Worm (Caenorhabditis elegans) whole organism, mixed stage, embryonic: ENCODE data around the gene zfp-3.

ENCODE experiments used
- M03D4.4 ChIP-seq: sonication (generic microtip); optimal IDR thresholded peaks from 2 replicates; lab custom pipeline; 2017; ENCODE audit warnings: mild to moderate bottlenecking, missing genetic modification characterization, missing compliant biosample characterization
- bed-3 ChIP-seq: fragments of 200-800 bp; sonication (Bioruptor generic); optimal IDR thresholded peaks from 3 replicates; lab custom pipeline; 2018; ENCODE audit warnings: mild to moderate bottlenecking, missing genetic modification characterization, moderate library complexity, missing compliant biosample characterization
- blmp-1 ChIP-seq: fragments of 150-350 bp; optimal IDR thresholded peaks from 2 replicates; lab custom pipeline; 2014; ENCODE audit warnings: missing biosample characterization, missing genetic modification characterization
- ceh-39 ChIP-seq: fragments of 150-350 bp; optimal IDR thresholded peaks from 2 replicates; lab custom pipeline; 2014; ENCODE audit warnings: missing biosample characterization, missing genetic modification characterization
- ceh-43 ChIP-seq: fragments of 200-800 bp; sonication (Bioruptor generic); optimal IDR thresholded peaks from 2 replicates; lab custom pipeline; 2018; ENCODE audit warnings: mild to moderate bottlenecking, missing genetic modification characterization, moderate library complexity, missing compliant biosample characterization
- ceh-83 ChIP-seq: fragments of 200-800 bp; sonication (Bioruptor generic); optimal IDR thresholded peaks from 2 replicates; lab custom pipeline; 2018; ENCODE audit warnings: mild to moderate bottlenecking, missing genetic modification characterization, missing compliant biosample characterization
- ces-1 ChIP-seq: fragments of 150-350 bp; optimal IDR thresholded peaks from 2 replicates; lab custom pipeline; 2014; ENCODE audit warnings: missing biosample characterization, missing genetic modification reagents, missing genetic modification characterization
- drap-1 ChIP-seq: fragments of 200-800 bp; sonication (Bioruptor generic); optimal IDR thresholded peaks from 3 replicates; lab custom pipeline; 2018; ENCODE audit warnings: mild to moderate bottlenecking, missing genetic modification characterization, missing compliant biosample characterization
- elt-1 ChIP-seq: sonication (generic microtip); optimal IDR thresholded peaks from 2 replicates; lab custom pipeline; 2017; ENCODE audit warnings: missing genetic modification characterization, mild to moderate bottlenecking, missing compliant biosample characterization, antibody characterized with exemption, moderate library complexity, borderline replicate concordance; ENCODE audit not compliant: insufficient read depth
- elt-3 ChIP-seq: fragments of 150-350 bp; optimal IDR thresholded peaks from 2 replicates; lab custom pipeline; 2014; ENCODE audit warnings: missing biosample characterization, missing genetic modification characterization
- flh-1 ChIP-seq: fragments of 200-800 bp; sonication (Bioruptor generic); optimal IDR thresholded peaks from 2 replicates; lab custom pipeline; 2018; ENCODE audit warnings: mild to moderate bottlenecking, missing genetic modification characterization, moderate library complexity, missing compliant biosample characterization
- ham-2 ChIP-seq: fragments of 200-800 bp; sonication (Bioruptor generic); optimal IDR thresholded peaks from 2 replicates; lab custom pipeline; 2018; ENCODE audit warnings: mild to moderate bottlenecking, missing genetic modification characterization, missing compliant biosample characterization
- hlh-1 ChIP-seq: fragments of 150-350 bp; optimal IDR thresholded peaks from 2 replicates; lab custom pipeline; 2014; ENCODE audit warnings: missing biosample characterization, missing genetic modification reagents, missing genetic modification characterization
- lin-13 ChIP-seq: fragments of 150-350 bp; optimal IDR thresholded peaks from 2 replicates; lab custom pipeline; 2014; ENCODE audit warnings: missing biosample characterization, missing genetic modification characterization
- lin-32 ChIP-seq: fragments of 200-800 bp; sonication (Bioruptor generic); optimal IDR thresholded peaks from 2 replicates; lab custom pipeline; 2018; ENCODE audit warnings: mild to moderate bottlenecking, missing genetic modification characterization, missing compliant biosample characterization
- lsy-2 ChIP-seq: fragments of 150-350 bp; optimal IDR thresholded peaks from 2 replicates; lab custom pipeline; 2014; ENCODE audit warnings: missing biosample characterization, missing genetic modification characterization
- mep-1 ChIP-seq: fragments of 150-350 bp; optimal IDR thresholded peaks from 2 replicates; lab custom pipeline; 2017; ENCODE audit warnings: missing biosample characterization, missing genetic modification reagents, missing genetic modification characterization, inconsistent platforms
- mls-2 ChIP-seq: sonication (generic microtip); optimal IDR thresholded peaks from 2 replicates; lab custom pipeline; 2016; ENCODE audit warnings: mild to moderate bottlenecking, missing genetic modification characterization, moderate library complexity, missing compliant biosample characterization
- nhr-12 ChIP-seq: fragments of 150-350 bp; optimal IDR thresholded peaks from 2 replicates; lab custom pipeline; 2014; ENCODE audit warnings: missing biosample characterization, missing genetic modification characterization
- nhr-2 ChIP-seq: fragments of 150-350 bp; optimal IDR thresholded peaks from 2 replicates; lab custom pipeline; 2014; ENCODE audit warnings: missing biosample characterization, missing genetic modification characterization
- nhr-237 ChIP-seq: fragments of 150-350 bp; optimal IDR thresholded peaks from 2 replicates; lab custom pipeline; 2014; ENCODE audit warnings: missing biosample characterization, missing genetic modification characterization
- nhr-28 ChIP-seq: fragments of 150-350 bp; optimal IDR thresholded peaks from 2 replicates; lab custom pipeline; 2014; ENCODE audit warnings: missing biosample characterization, missing genetic modification characterization
- nhr-76 ChIP-seq: sonication (generic microtip); optimal IDR thresholded peaks from 2 replicates; lab custom pipeline; 2017; ENCODE audit warnings: missing biosample characterization, missing genetic modification characterization
- pha-4 ChIP-seq: fragments of 150-350 bp; optimal IDR thresholded peaks from 2 replicates; lab custom pipeline; 2018; ENCODE audit warnings: missing biosample characterization, missing genetic modification reagents, missing genetic modification characterization
- sem-2 ChIP-seq: fragments of 200-800 bp; sonication (Bioruptor generic); optimal IDR thresholded peaks from 2 replicates; lab custom pipeline; 2018; ENCODE audit warnings: mild to moderate bottlenecking, missing genetic modification characterization, missing compliant biosample characterization
- snpc-4 ChIP-seq: fragments of 150-350 bp; optimal IDR thresholded peaks from 2 replicates; lab custom pipeline; 2014; ENCODE audit warnings: missing biosample characterization, missing genetic modification characterization
- sptf-1 ChIP-seq: sonication (generic microtip); optimal IDR thresholded peaks from 2 replicates; lab custom pipeline; 2017; ENCODE audit warnings: mild to moderate bottlenecking, missing genetic modification characterization, moderate library complexity, missing compliant biosample characterization
- tbx-8 ChIP-seq: fragments of 200-800 bp; sonication (Bioruptor generic); optimal IDR thresholded peaks from 2 replicates; lab custom pipeline; 2018; ENCODE audit warnings: mild to moderate bottlenecking, missing genetic modification characterization, moderate library complexity, missing compliant biosample characterization
- unc-120 ChIP-seq: sonication (generic microtip); optimal IDR thresholded peaks from 2 replicates; lab custom pipeline; 2017; ENCODE audit warnings: missing genetic modification characterization, missing compliant biosample characterization; ENCODE audit not compliant: poor library complexity, severe bottlenecking
- unc-39 ChIP-seq: fragments of 150-350 bp; optimal IDR thresholded peaks from 2 replicates; lab custom pipeline; 2014; ENCODE audit warnings: missing biosample characterization, missing genetic modification characterization
- unc-62 ChIP-seq: fragments of 150-350 bp; optimal IDR thresholded peaks from 2 replicates; lab custom pipeline; 2014; ENCODE audit warnings: missing biosample characterization, missing genetic modification reagents, missing genetic modification characterization
- zip-8 ChIP-seq: fragments of 150-350 bp; optimal IDR thresholded peaks from 2 replicates; lab custom pipeline; 2014; ENCODE audit warnings: missing biosample characterization, missing genetic modification characterization
- ztf-11 ChIP-seq: fragments of 150-350 bp; optimal IDR thresholded peaks from 2 replicates; lab custom pipeline; 2014; ENCODE audit warnings: missing biosample characterization, missing genetic modification characterization

zfp-3 gene

DNA sequence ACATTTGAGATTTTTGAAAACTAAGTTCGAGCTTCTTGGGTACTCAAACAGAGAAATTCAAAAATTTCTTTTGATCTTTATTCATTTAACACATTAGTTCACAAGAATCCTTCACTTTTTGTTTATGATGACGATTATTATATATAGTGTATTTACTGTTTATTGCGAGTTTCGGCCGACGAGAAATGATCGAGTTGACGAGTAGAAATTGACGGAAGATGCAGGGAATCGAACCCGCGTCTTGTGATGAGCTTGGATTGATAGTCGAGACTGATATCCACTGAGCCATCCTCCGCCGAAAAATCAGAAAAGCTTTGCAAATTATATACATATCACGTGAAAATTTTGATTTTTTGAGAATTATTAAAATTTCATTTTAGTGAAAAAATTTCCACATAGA lies 27.4 kb upstream of the zfp-3 start:
- no peak for TF ChIP-seq zip-8 (tag; lab: Kevin White, UChicago)
- TF ChIP-seq nhr-12 (tag; lab: Kevin White, UChicago): no peak
- TF ChIP-seq M03D4.4: no peak
- TF ChIP-seq sem-2: no peak
- no peak for TF ChIP-seq unc-62 (GFP tag; lab: Kevin White, UChicago)
- no peak for TF ChIP-seq ceh-83
- no peak for TF ChIP-seq lsy-2 (tag; lab: Kevin White, UChicago)
- no peak for TF ChIP-seq nhr-76
- no peak for TF ChIP-seq flh-1

DNA sequence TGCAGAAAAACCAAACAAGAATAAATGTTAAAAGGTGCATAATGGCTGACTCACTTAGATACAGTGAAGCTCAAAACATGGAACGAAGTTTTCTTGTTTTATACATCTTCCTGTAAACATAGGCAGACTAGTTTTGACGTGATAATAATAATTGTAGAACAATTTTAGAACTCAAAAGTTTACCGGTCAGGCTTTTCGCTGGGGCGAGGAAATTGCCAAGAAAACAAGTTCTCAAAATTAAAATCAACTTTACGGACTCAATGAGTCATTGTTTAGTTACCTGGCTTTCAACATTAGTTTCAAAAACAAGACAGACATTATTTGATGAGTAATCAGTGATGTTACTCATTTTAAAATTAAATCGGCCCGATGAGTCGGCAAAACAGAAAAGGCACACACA lies 26.4 kb upstream of the zfp-3 start, which contains the start of gene D1005.5:
Gene D1005.5 (minus strand): TSS at position 101 of the 400 bp plus-strand sequence.
- no peak for TF ChIP-seq drap-1 (GFP tag; lab: Kevin White, UChicago)
- no peak for TF ChIP-seq nhr-237 (tag; lab: Kevin White, UChicago)
- TF ChIP-seq unc-62 (GFP tag; lab: Kevin White, UChicago): no peak
- TF ChIP-seq ztf-11 (tag; lab: Kevin White, UChicago): no peak
- TF ChIP-seq sem-2: no peak

DNA sequence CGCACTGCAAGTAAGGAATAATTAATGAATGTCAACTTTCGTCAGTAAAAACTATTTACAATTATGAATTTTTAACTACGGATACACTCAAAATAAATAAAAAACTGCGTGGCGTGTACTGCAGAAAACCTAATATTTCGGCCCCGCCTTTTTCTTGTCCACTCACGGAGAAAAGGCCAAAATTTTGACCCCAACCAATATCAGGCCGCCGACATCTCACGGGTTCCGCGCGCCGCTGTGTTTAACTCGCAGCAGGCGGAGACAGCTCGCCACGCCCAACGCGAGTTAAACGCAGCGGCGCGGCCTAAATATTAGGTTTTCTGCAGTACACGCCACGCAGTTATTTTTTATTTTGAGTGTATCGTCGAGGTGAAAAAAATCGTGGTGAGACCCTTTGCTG lies 24.8 kb upstream of the zfp-3 start:
- no peak for TF ChIP-seq flh-1
- TF ChIP-seq mls-2 (tag; lab: Kevin White, UChicago): no peak
- TF ChIP-seq elt-1 (tag; lab: Kevin White, UChicago): no peak
- no peak for TF ChIP-seq ceh-83
- no peak for TF ChIP-seq nhr-2 (tag; lab: Kevin White, UChicago)
- TF ChIP-seq nhr-237 (tag; lab: Kevin White, UChicago): no peak
- no peak for TF ChIP-seq hlh-1 (tag; lab: Kevin White, UChicago)
- TF ChIP-seq ceh-39 (tag; lab: Kevin White, UChicago): no peak

DNA sequence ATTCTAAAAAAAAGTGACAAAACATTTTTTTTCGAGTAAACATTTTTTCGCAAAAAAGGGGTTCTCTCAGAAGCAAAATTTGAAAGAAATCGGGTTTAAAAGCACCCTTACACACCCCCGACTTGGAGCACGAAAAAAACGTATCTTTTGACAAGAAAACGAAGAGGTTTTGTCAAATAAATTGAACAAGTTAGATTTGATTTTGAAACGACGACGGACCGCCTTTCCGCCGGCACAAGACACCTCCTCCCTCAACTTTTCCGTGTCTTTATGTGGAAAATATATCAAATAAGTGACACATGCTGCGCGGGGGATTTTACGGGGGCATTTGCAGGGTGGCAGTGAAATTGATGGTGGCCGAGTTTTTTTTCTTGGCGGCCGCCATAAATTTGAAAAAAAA lies 21.6 kb upstream of the zfp-3 start:
- TF ChIP-seq lsy-2 (tag; lab: Kevin White, UChicago) (no peak), ces-1 (peak; percentile 40)

DNA sequence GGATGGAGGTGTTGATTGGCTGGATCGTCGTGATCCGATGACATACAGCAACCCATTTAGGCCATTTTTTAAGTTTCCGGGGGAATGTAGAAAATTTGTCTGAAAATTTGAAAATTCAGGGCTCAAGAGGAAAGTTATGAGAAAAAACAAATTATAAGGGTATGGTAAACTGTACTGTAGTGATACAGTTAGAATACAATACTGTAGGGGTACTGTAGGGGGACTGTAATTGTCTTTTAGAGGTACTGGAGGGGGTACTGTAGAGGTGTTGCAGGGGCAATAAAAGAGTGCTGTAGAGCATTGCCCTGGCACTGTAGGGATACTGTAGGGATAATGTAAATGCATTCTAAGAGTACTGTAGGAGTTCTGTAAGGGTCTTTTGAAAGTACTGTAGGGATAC lies 18.3 kb upstream of the zfp-3 start, which contains the start of gene D1005.6:
Gene D1005.6 (minus strand): TSS at position 101 of the 400 bp plus-strand sequence.
- no peak for TF ChIP-seq lin-32
- TF ChIP-seq pha-4 (tag; lab: Kevin White, UChicago): no peak
- no peak for TF ChIP-seq mep-1 (tag; lab: Kevin White, UChicago)
- TF ChIP-seq ztf-11 (tag; lab: Kevin White, UChicago): no peak
- TF ChIP-seq snpc-4 (tag; lab: Kevin White, UChicago): no peak
- TF ChIP-seq nhr-2 (tag; lab: Kevin White, UChicago): no peak
- TF ChIP-seq lin-13: no peak
- no peak for TF ChIP-seq sem-2
- TF ChIP-seq elt-1 (tag; lab: Kevin White, UChicago): no peak
- no peak for TF ChIP-seq M03D4.4
- TF ChIP-seq elt-3 (tag; lab: Kevin White, UChicago): no peak
- no peak for TF ChIP-seq drap-1 (GFP tag; lab: Kevin White, UChicago)
- TF ChIP-seq unc-39 (tag; lab: Kevin White, UChicago): no peak
- TF ChIP-seq nhr-28: no peak
- TF ChIP-seq bed-3 (GFP tag; lab: Kevin White, UChicago): no peak
- no peak for TF ChIP-seq lsy-2 (tag; lab: Kevin White, UChicago)

DNA sequence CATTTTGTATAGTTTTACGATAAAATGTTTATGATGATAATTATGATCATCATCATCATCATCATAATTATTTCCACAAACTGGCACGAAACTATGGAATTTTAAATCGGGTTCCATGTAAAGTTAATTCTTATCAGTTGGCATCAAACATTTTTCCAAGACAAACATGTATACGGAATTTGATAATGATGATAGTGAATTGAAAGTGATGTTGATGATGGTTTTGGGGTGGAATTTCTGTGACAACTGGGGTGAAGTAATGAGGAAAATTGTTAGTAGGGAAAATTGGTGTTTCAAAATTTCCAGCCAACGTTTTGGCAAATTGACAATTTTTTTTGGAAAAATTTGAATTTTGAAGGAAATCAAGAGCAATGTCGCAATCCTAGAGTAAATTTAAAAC lies 13.3 kb upstream of the zfp-3 start:
- TF ChIP-seq blmp-1 (tag; lab: Kevin White, UChicago) (no peak), hlh-1 (tag; lab: Kevin White, UChicago) (no peak), mep-1 (tag; lab: Kevin White, UChicago) (no peak)

DNA sequence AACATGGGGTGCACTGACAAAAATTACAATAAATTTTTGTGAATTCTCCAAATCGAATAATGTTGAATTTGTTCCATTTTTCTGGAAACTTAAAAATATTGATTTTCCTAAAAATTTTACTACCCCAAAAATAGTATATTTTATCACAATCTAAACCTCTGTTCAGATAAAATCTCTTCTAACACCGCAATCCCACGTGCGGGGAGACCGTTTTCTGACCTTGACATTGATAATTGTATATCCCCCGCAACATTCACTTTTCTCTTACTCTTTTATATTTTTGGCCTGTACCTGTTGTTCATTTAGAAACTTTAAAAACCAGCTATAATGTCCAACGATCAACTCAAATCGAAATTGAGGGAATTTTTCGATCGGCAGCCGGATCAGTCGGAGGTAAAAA lies 12.3 kb upstream of the zfp-3 start, which contains the start of gene D1005.2:
Gene D1005.2 (plus strand): TSS at position 230 of the 400 bp plus-strand sequence.
- TF ChIP-seq elt-3 (tag; lab: Kevin White, UChicago) (no peak), pha-4 (tag; lab: Kevin White, UChicago) (no peak), mep-1 (tag; lab: Kevin White, UChicago) (no peak), lsy-2 (tag; lab: Kevin White, UChicago) (no peak), unc-120 (tag; lab: Kevin White, UChicago) (no peak), nhr-237 (tag; lab: Kevin White, UChicago) (no peak), ceh-39 (tag; lab: Kevin White, UChicago) (no peak), elt-1 (tag; lab: Kevin White, UChicago) (no peak), mls-2 (tag; lab: Kevin White, UChicago) (no peak), tbx-8 (GFP tag; lab: Kevin White, UChicago) (no peak), ceh-43 (GFP tag; lab: Kevin White, UChicago) (no peak), sptf-1 (no peak), ham-2 (GFP tag; lab: Kevin White, UChicago) (no peak), snpc-4 (tag; lab: Kevin White, UChicago) (no peak), ceh-83 (no peak)
- TF ChIP-seq, all 35 proteins: peak for 0
